Worm (Caenorhabditis elegans) whole organism, L4 larva: ENCODE data around the gene mgrn-1.

Source experiments
- F37D6.2 ChIP-seq: sonication (generic microtip); optimal IDR thresholded peaks from 2 replicates; lab custom pipeline; 2016; ENCODE audit warnings: mild to moderate bottlenecking, missing genetic modification characterization, missing compliant biosample characterization
- F44E2.7 ChIP-seq: fragments of 200-800 bp; sonication (Bioruptor generic); IDR thresholded peaks from 2 replicates; pipeline ENCODE4 v2.1.2; 2022; ENCODE audit warnings: missing genetic modification characterization, missing compliant biosample characterization
- F49E8.2 ChIP-seq: sonication (generic microtip); optimal IDR thresholded peaks from 2 replicates; lab custom pipeline; 2016; ENCODE audit warnings: missing compliant biosample characterization, mild to moderate bottlenecking, missing genetic modification characterization, borderline replicate concordance
- R02D3.7 ChIP-seq: fragments of 150-350 bp; sonication (generic microtip); optimal IDR thresholded peaks from 3 replicates; lab custom pipeline; 2014; ENCODE audit warnings: missing biosample characterization, missing genetic modification characterization
- T26A8.4 ChIP-seq: fragments of 200-800 bp; sonication (Bioruptor generic); IDR thresholded peaks from 2 replicates; pipeline ENCODE4 v1.3.6; 2022; ENCODE audit warnings: missing genetic modification characterization, missing compliant biosample characterization
- Y75B8A.6 ChIP-seq: fragments of 200-800 bp; sonication (Bioruptor generic); IDR thresholded peaks from 2 replicates; pipeline ENCODE4 v1.3.6; 2022; ENCODE audit warnings: missing genetic modification reagents, missing genetic modification characterization, missing compliant biosample characterization
- ZK337.2 ChIP-seq: fragments of 200-800 bp; sonication (Bioruptor generic); IDR thresholded peaks from 2 replicates; pipeline ENCODE4 v1.3.6; 2022; ENCODE audit warnings: missing genetic modification reagents, missing genetic modification characterization, missing compliant biosample characterization
- ZK546.5 ChIP-seq, 2 experiments: sonication (generic microtip); optimal IDR thresholded peaks; 2 replicates each; lab custom pipeline; 2017; ENCODE audit warnings: missing biosample characterization in 2 of 2, missing genetic modification characterization in 2 of 2
- aly-2 ChIP-seq: sonication (generic microtip); optimal IDR thresholded peaks from 2 replicates; lab custom pipeline; 2018; ENCODE audit warnings: missing biosample characterization, missing genetic modification characterization
- ama-1 ChIP-seq: fragments of 150-350 bp; optimal IDR thresholded peaks from 2 replicates; lab custom pipeline; 2014; ENCODE audit warnings: inconsistent platforms, mixed read lengths
- arid-1 ChIP-seq: fragments of 200-800 bp; sonication (Bioruptor generic); conservative IDR thresholded peaks from 2 replicates; pipeline ENCODE4 v1.3.6; 2022; ENCODE audit warnings: missing genetic modification reagents, missing genetic modification characterization, missing compliant biosample characterization
- ceh-20 ChIP-seq: fragments of 200-800 bp; sonication (Bioruptor generic); IDR thresholded peaks from 2 replicates; pipeline ENCODE4 v1.3.6; 2022; ENCODE audit warnings: missing genetic modification reagents, missing genetic modification characterization, missing compliant biosample characterization
- ceh-28 ChIP-seq: fragments of 150-350 bp; optimal IDR thresholded peaks from 2 replicates; lab custom pipeline; 2014; ENCODE audit warnings: missing biosample characterization, missing genetic modification reagents, missing genetic modification characterization
- ceh-32 ChIP-seq: sonication (generic microtip); optimal IDR thresholded peaks from 2 replicates; lab custom pipeline; 2016; ENCODE audit warnings: mild to moderate bottlenecking, missing genetic modification characterization, missing compliant biosample characterization; ENCODE audit not compliant: poor library complexity
- ceh-44 ChIP-seq: fragments of 200-800 bp; sonication (Bioruptor generic); IDR thresholded peaks from 2 replicates; pipeline ENCODE4 v1.3.6; 2022; ENCODE audit warnings: missing genetic modification reagents, missing genetic modification characterization, missing compliant biosample characterization
- ctbp-1 ChIP-seq: fragments of 200-800 bp; sonication (Bioruptor generic); IDR thresholded peaks from 2 replicates; pipeline ENCODE4 v1.3.6; 2022; ENCODE audit warnings: missing genetic modification reagents, missing genetic modification characterization, missing compliant biosample characterization
- daf-12 ChIP-seq: fragments of 150-350 bp; optimal IDR thresholded peaks from 2 replicates; lab custom pipeline; 2014; ENCODE audit warnings: missing biosample characterization, missing genetic modification reagents, missing genetic modification characterization
- dmd-6 ChIP-seq: fragments of 200-800 bp; sonication (Bioruptor generic); IDR thresholded peaks from 2 replicates; pipeline ENCODE4 v1.3.6; 2022; ENCODE audit warnings: missing genetic modification reagents, missing genetic modification characterization, missing compliant biosample characterization
- dmd-8 ChIP-seq: fragments of 200-800 bp; sonication (Bioruptor generic); IDR thresholded peaks from 2 replicates; pipeline ENCODE4 v1.3.6; 2022; ENCODE audit warnings: missing genetic modification characterization, missing compliant biosample characterization
- duxl-1 ChIP-seq: sonication (generic microtip); optimal IDR thresholded peaks from 2 replicates; lab custom pipeline; 2016; ENCODE audit warnings: mild to moderate bottlenecking, missing genetic modification characterization, moderate library complexity, missing compliant biosample characterization; ENCODE audit not compliant: poor library complexity
- dve-1 ChIP-seq: sonication (generic microtip); optimal IDR thresholded peaks from 2 replicates; lab custom pipeline; 2017; ENCODE audit warnings: antibody characterized with exemption, mild to moderate bottlenecking, missing genetic modification characterization, missing compliant biosample characterization; ENCODE audit not compliant: insufficient read depth
- egl-27 ChIP-seq: sonication (generic microtip); optimal IDR thresholded peaks from 3 replicates; lab custom pipeline; 2017; ENCODE audit warnings: missing biosample characterization, missing genetic modification reagents, missing genetic modification characterization
- egl-43 ChIP-seq: fragments of 200-800 bp; sonication (Bioruptor generic); IDR thresholded peaks from 2 replicates; pipeline ENCODE4 v1.3.6; 2022; ENCODE audit warnings: missing genetic modification reagents, missing genetic modification characterization, missing compliant biosample characterization
- gei-8 ChIP-seq: fragments of 200-800 bp; sonication (Bioruptor generic); optimal IDR thresholded peaks from 2 replicates; lab custom pipeline; 2018; ENCODE audit warnings: mild to moderate bottlenecking, missing genetic modification characterization, missing compliant biosample characterization
- hlh-11 ChIP-seq: fragments of 200-800 bp; sonication (Bioruptor generic); optimal IDR thresholded peaks from 2 replicates; lab custom pipeline; 2018; ENCODE audit warnings: mild to moderate bottlenecking, missing genetic modification characterization, missing compliant biosample characterization
- hlh-30 ChIP-seq: sonication (generic microtip); optimal IDR thresholded peaks from 2 replicates; lab custom pipeline; 2017; ENCODE audit warnings: antibody characterized with exemption, mild to moderate bottlenecking, missing genetic modification characterization, missing compliant biosample characterization; ENCODE audit not compliant: insufficient read depth
- hmg-1.1 ChIP-seq: fragments of 200-800 bp; sonication (Bioruptor generic); IDR thresholded peaks from 2 replicates; pipeline ENCODE4 v1.3.6; 2022; ENCODE audit warnings: missing genetic modification reagents, missing genetic modification characterization, missing compliant biosample characterization
- lin-29 ChIP-seq: fragments of 200-800 bp; sonication (Bioruptor generic); IDR thresholded peaks from 2 replicates; pipeline ENCODE4 v1.3.6; 2022; ENCODE audit warnings: missing genetic modification reagents, missing genetic modification characterization, missing compliant biosample characterization
- lin-38 ChIP-seq: fragments of 200-800 bp; sonication (Bioruptor generic); IDR thresholded peaks from 2 replicates; pipeline ENCODE4 v1.3.6; 2022; ENCODE audit warnings: missing genetic modification reagents, missing genetic modification characterization, missing compliant biosample characterization
- lin-39 ChIP-seq: fragments of 150-350 bp; optimal IDR thresholded peaks from 2 replicates; lab custom pipeline; 2014; ENCODE audit warnings: missing biosample characterization, missing genetic modification reagents, missing genetic modification characterization
- lir-3 ChIP-seq: sonication (generic microtip); optimal IDR thresholded peaks from 2 replicates; lab custom pipeline; 2016; ENCODE audit warnings: mild to moderate bottlenecking, missing genetic modification characterization, missing compliant biosample characterization
- lsy-2 ChIP-seq, 2 experiments: fragments of 150-350 bp in 1 of 2; sonication (generic microtip) in 1 of 2; optimal IDR thresholded peaks; 2 replicates each; lab custom pipeline; 2014 to 2017; ENCODE audit warnings: missing biosample characterization in 2 of 2, missing genetic modification characterization in 2 of 2
- madf-5 ChIP-seq, 2 experiments: fragments of 200-800 bp; sonication (Bioruptor generic); IDR thresholded peaks; 2 replicates each; pipeline ENCODE4 v1.3.6; 2022; ENCODE audit warnings: missing compliant biosample characterization in 2 of 2, missing genetic modification characterization in 2 of 2
- mxl-2 ChIP-seq: fragments of 200-800 bp; sonication (Bioruptor generic); conservative IDR thresholded peaks from 2 replicates; pipeline ENCODE4 v1.3.6; 2022; ENCODE audit warnings: missing genetic modification reagents, missing genetic modification characterization, missing compliant biosample characterization
- nhr-102 ChIP-seq: sonication (generic microtip); optimal IDR thresholded peaks from 2 replicates; lab custom pipeline; 2016; ENCODE audit warnings: mild to moderate bottlenecking, missing genetic modification characterization, moderate library complexity, missing compliant biosample characterization
- nhr-111 ChIP-seq: fragments of 200-800 bp; sonication (Bioruptor generic); optimal IDR thresholded peaks from 2 replicates; lab custom pipeline; 2018; ENCODE audit warnings: mild to moderate bottlenecking, missing genetic modification characterization, missing compliant biosample characterization
- nhr-237 ChIP-seq: sonication (generic microtip); optimal IDR thresholded peaks from 2 replicates; lab custom pipeline; 2017; ENCODE audit warnings: missing biosample characterization, missing genetic modification characterization
- nhr-25 ChIP-seq: sonication (generic microtip); optimal IDR thresholded peaks from 2 replicates; lab custom pipeline; 2017; ENCODE audit warnings: missing genetic modification characterization, mild to moderate bottlenecking, missing compliant biosample characterization, antibody characterized with exemption, moderate library complexity, borderline replicate concordance; ENCODE audit not compliant: insufficient read depth
- nhr-76 ChIP-seq: fragments of 150-350 bp; optimal IDR thresholded peaks from 2 replicates; lab custom pipeline; 2014; ENCODE audit warnings: missing biosample characterization, missing genetic modification characterization
- nhr-77 ChIP-seq: fragments of 150-350 bp; optimal IDR thresholded peaks from 2 replicates; lab custom pipeline; 2014; ENCODE audit warnings: missing biosample characterization, missing genetic modification characterization
- pha-4 ChIP-seq, 2 experiments: fragments of 150-350 bp in 1 of 2; fragments of 200-800 bp in 1 of 2; sonication (Bioruptor generic) in 1 of 2; IDR thresholded peaks in 1 of 2; optimal IDR thresholded peaks in 1 of 2; 2 replicates each; pipeline versions ENCODE4 v1.3.6 to Lab custom; 2014 to 2022; ENCODE audit warnings: missing genetic modification characterization in 2 of 2, missing genetic modification reagents in 2 of 2, missing biosample characterization in 1 of 2, missing compliant biosample characterization in 1 of 2
- pqm-1 ChIP-seq: sonication (generic microtip); optimal IDR thresholded peaks from 2 replicates; lab custom pipeline; 2017; ENCODE audit warnings: missing biosample characterization, missing genetic modification characterization
- rbr-2 ChIP-seq: sonication (generic microtip); optimal IDR thresholded peaks from 2 replicates; lab custom pipeline; 2016; ENCODE audit warnings: missing genotype, missing genetic modification characterization, missing compliant biosample characterization
- saeg-2 ChIP-seq: fragments of 200-800 bp; sonication (Bioruptor generic); IDR thresholded peaks from 2 replicates; pipeline ENCODE4 v1.3.6; 2022; ENCODE audit warnings: missing genetic modification reagents, missing genetic modification characterization, missing compliant biosample characterization
- snpc-1.2 ChIP-seq: fragments of 200-800 bp; sonication (Bioruptor generic); IDR thresholded peaks from 2 replicates; pipeline ENCODE4 v1.3.6; 2022; ENCODE audit warnings: missing genetic modification reagents, missing genetic modification characterization, missing compliant biosample characterization
- snpc-4 ChIP-seq: fragments of 150-350 bp; optimal IDR thresholded peaks from 2 replicates; lab custom pipeline; 2014; ENCODE audit warnings: missing biosample characterization, missing genetic modification characterization
- spr-1 ChIP-seq: sonication (generic microtip); optimal IDR thresholded peaks from 2 replicates; lab custom pipeline; 2016; ENCODE audit warnings: mild to moderate bottlenecking, missing genetic modification characterization, missing compliant biosample characterization
- tra-1 ChIP-seq: fragments of 200-800 bp; sonication (Bioruptor generic); IDR thresholded peaks from 2 replicates; pipeline ENCODE4 v1.3.6; 2022; ENCODE audit warnings: missing genetic modification reagents, missing genetic modification characterization, missing compliant biosample characterization
- unc-130 ChIP-seq: sonication (generic microtip); optimal IDR thresholded peaks from 2 replicates; lab custom pipeline; 2016; ENCODE audit warnings: missing genetic modification reagents, missing genetic modification characterization, missing compliant biosample characterization
- zip-11 ChIP-seq: fragments of 200-800 bp; sonication (Bioruptor generic); IDR thresholded peaks from 2 replicates; pipeline ENCODE4 v1.3.6; 2022; ENCODE audit warnings: missing genetic modification characterization, missing compliant biosample characterization
- ztf-7 ChIP-seq: fragments of 150-350 bp; optimal IDR thresholded peaks from 2 replicates; lab custom pipeline; 2014; ENCODE audit warnings: missing biosample characterization, missing genetic modification characterization

Gene mgrn-1

DNA sequence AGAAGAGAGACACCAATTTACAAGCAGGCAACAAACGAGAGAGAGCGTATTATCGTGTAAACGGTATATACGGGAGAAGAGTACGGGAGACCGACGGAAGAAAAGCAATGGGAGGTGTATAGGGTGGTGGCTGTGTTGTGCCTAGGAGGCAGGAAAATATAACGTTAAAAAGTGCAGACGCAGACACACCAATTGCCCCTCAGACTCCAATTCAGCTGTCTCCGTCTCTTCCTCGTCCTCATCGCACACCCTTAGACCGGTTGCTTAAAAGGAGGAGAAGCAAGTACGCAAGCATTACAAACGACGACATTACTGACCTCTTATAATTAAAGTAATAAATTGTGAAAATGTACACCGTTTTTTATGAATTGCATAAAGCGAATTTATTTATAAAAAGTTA lies 933 bp upstream of the mgrn-1 start:
- TF ChIP-seq lin-38 (GFP tag; lab: Robert Waterston, UW) (peak; percentile 42), ama-1 (lab: Kevin White, UChicago) (no peak), nhr-111 (GFP tag; lab: Kevin White, UChicago) (no peak), hlh-11 (tag; lab: Kevin White, UChicago) (peak; percentile 93), madf-5 (GFP tag; IDR thresholded peaks at IDR 0.05; lab: Robert Waterston, UW) (no peak), dmd-6 (GFP tag; lab: Robert Waterston, UW) (peak; percentile 60), mxl-2 (GFP tag; lab: Robert Waterston, UW) (no peak), hlh-30 (peak; percentile 73), arid-1 (GFP tag; lab: Robert Waterston, UW) (no peak), daf-12 (tag; lab: Kevin White, UChicago) (no peak), ceh-28 (tag; lab: Kevin White, UChicago) (no peak), ctbp-1 (GFP tag; lab: Robert Waterston, UW) (peak; percentile 72; the same call in 1 of the 2 replicates), nhr-102 (tag; lab: Kevin White, UChicago) (peak; percentile 54), egl-27 (tag; lab: Kevin White, UChicago) (no peak), ZK337.2 (no peak), dve-1 (tag; lab: Kevin White, UChicago) (peak; percentile 78), tra-1 (no peak), rbr-2 (peak; percentile 83), R02D3.7 (tag; lab: Kevin White, UChicago) (no peak), nhr-77 (tag; lab: Kevin White, UChicago) (peak; percentile 26), snpc-4 (tag; lab: Kevin White, UChicago) (no peak), lsy-2 (tag; optimal IDR thresholded peaks at IDR 0.05; lab: Kevin White, UChicago) (peak; percentile 89 to 95), unc-130 (GFP tag; lab: Kevin White, UChicago) (no peak), egl-43 (GFP tag; lab: Robert Waterston, UW) (no peak), dmd-8 (GFP tag; lab: Robert Waterston, UW) (no peak), snpc-1.2 (GFP tag; lab: Robert Waterston, UW) (no peak), gei-8 (GFP tag; lab: Kevin White, UChicago) (no peak), aly-2 (tag; lab: Kevin White, UChicago) (no peak), T26A8.4 (GFP tag; lab: Robert Waterston, UW) (no peak), ZK546.5 (tag; optimal IDR thresholded peaks at IDR 0.05; lab: Kevin White, UChicago) (no peak), pha-4 (GFP tag; IDR thresholded peaks at IDR 0.05; lab: Robert Waterston, UW) (0 out of 2 replicates have a peak, but pooled peaks have one; percentile 7), pha-4 (tag; optimal IDR thresholded peaks at IDR 0.05; lab: Kevin White, UChicago) (peak; percentile 25), ceh-20 (GFP tag; lab: Robert Waterston, UW) (no peak), lin-39 (no peak), Y75B8A.6 (GFP tag; lab: Robert Waterston, UW) (no peak), pqm-1 (tag; lab: Kevin White, UChicago) (no peak), lin-29 (no peak), ceh-44 (GFP tag; lab: Robert Waterston, UW) (no peak), nhr-237 (tag; lab: Kevin White, UChicago) (no peak), hmg-1.1 (GFP tag; lab: Robert Waterston, UW) (peak; percentile 82), saeg-2 (GFP tag; lab: Robert Waterston, UW) (no peak), zip-11 (GFP tag; lab: Robert Waterston, UW) (no peak), ztf-7 (tag; lab: Kevin White, UChicago) (peak; percentile 62), nhr-25 (tag; lab: Kevin White, UChicago) (peak; percentile 24), F37D6.2 (peak; percentile 62), nhr-76 (no peak), F44E2.7 (no peak), F49E8.2 (no peak), duxl-1 (tag; lab: Kevin White, UChicago) (peak; percentile 44), lir-3 (tag; lab: Kevin White, UChicago) (no peak), ceh-32 (no peak), spr-1 (tag; lab: Kevin White, UChicago) (peak; percentile 52)
